Worm (Caenorhabditis elegans) whole organism, young adult: ENCODE measurements around the gene C40H1.8.

Experiments
- C17E4.6 ChIP-seq: fragments of 200-800 bp; sonication (Bioruptor generic); IDR thresholded peaks from 2 replicates; pipeline ENCODE4 v1.3.6; 2022; ENCODE audit warnings: missing genetic modification reagents, missing genetic modification characterization, missing compliant biosample characterization
- F10E7.11 ChIP-seq: sonication (generic microtip); optimal IDR thresholded peaks from 2 replicates; lab custom pipeline; 2017; ENCODE audit warnings: mild to moderate bottlenecking, missing genetic modification characterization, moderate library complexity, missing compliant biosample characterization
- attf-3 ChIP-seq: fragments of 200-800 bp; sonication (Bioruptor generic); conservative IDR thresholded peaks from 2 replicates; pipeline ENCODE4 v1.3.6; 2022; ENCODE audit warnings: missing genetic modification reagents, missing genetic modification characterization, missing compliant biosample characterization
- cebp-1 ChIP-seq, 2 experiments: fragments of 200-800 bp in 1 of 2; sonication (Bioruptor generic) in 1 of 2; sonication (generic microtip) in 1 of 2; IDR thresholded peaks in 1 of 2; optimal IDR thresholded peaks in 1 of 2; 2 replicates each; pipeline versions ENCODE4 v1.3.6 to Lab custom; 2017 to 2022; ENCODE audit warnings: missing compliant biosample characterization in 2 of 2, missing genetic modification characterization in 2 of 2, mild to moderate bottlenecking in 1 of 2, missing genetic modification reagents in 1 of 2, moderate library complexity in 1 of 2
- ceh-27 ChIP-seq: fragments of 200-800 bp; sonication (Bioruptor generic); optimal IDR thresholded peaks from 2 replicates; lab custom pipeline; 2018; ENCODE audit warnings: mild to moderate bottlenecking, missing genetic modification characterization, moderate library complexity, missing compliant biosample characterization
- dpff-1 ChIP-seq: sonication (generic microtip); optimal IDR thresholded peaks from 2 replicates; lab custom pipeline; 2017; ENCODE audit warnings: mild to moderate bottlenecking, missing genetic modification characterization, missing compliant biosample characterization
- lin-40 ChIP-seq: sonication (generic microtip); optimal IDR thresholded peaks from 2 replicates; lab custom pipeline; 2016; ENCODE audit warnings: missing genetic modification characterization, mild to moderate bottlenecking, missing compliant biosample characterization, missing genotype, missing genetic modification reagents
- madf-3 ChIP-seq: fragments of 200-800 bp; sonication (Bioruptor generic); IDR thresholded peaks from 2 replicates; pipeline ENCODE4 v1.3.6; 2022; ENCODE audit warnings: missing genetic modification reagents, missing genetic modification characterization, missing compliant biosample characterization
- mxl-1 ChIP-seq: sonication (generic microtip); optimal IDR thresholded peaks from 2 replicates; lab custom pipeline; 2016; ENCODE audit warnings: missing genetic modification characterization, missing compliant biosample characterization
- nfya-2 ChIP-seq: fragments of 200-800 bp; sonication (Bioruptor generic); IDR thresholded peaks from 2 replicates; pipeline ENCODE4 v1.3.6; 2022; ENCODE audit warnings: missing genetic modification reagents, missing genetic modification characterization, missing compliant biosample characterization
- sdz-38 ChIP-seq: sonication (generic microtip); optimal IDR thresholded peaks from 2 replicates; lab custom pipeline; 2016; ENCODE audit warnings: missing genotype, missing genetic modification characterization, missing compliant biosample characterization
- snpc-3.4 ChIP-seq: sonication (generic microtip); optimal IDR thresholded peaks from 2 replicates; lab custom pipeline; 2017; ENCODE audit warnings: missing genetic modification characterization, mild to moderate bottlenecking, missing compliant biosample characterization, antibody characterized with exemption, moderate library complexity, missing genotype, missing genetic modification reagents
- sptf-2 ChIP-seq: fragments of 200-800 bp; sonication (Bioruptor generic); optimal IDR thresholded peaks from 2 replicates; lab custom pipeline; 2018; ENCODE audit warnings: mild to moderate bottlenecking, missing genetic modification characterization, missing compliant biosample characterization
- zfh-2 ChIP-seq: fragments of 200-800 bp; sonication (Bioruptor generic); conservative IDR thresholded peaks from 2 replicates; pipeline ENCODE4 v1.3.6; 2022; ENCODE audit warnings: missing genetic modification reagents, missing genetic modification characterization, missing compliant biosample characterization

DNA sequence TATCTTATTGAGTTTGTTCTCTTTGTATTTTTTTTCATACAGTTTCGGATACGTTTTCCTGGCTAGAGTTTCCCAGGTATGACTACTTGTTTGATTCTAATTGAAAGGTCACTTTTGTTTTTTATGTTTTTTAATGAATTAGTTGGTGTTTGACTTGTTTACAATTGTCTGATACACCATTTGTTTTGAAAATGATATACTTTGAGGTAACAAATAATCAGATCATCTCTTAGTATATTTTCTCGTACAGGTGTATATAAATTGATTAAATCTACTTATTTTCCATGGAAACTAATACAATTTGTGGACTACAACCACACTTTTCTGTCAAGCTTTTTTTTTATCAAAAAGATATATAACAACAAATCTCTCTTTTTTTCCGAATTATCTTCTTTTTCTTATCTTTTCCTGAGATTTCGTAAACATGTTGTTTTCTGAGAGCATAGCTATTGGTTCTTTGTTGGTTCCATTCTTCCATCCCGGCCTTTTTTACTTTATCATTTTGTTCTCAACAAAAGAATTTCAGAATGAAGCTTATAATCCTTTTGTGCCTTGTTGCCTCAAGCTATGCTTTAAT lies 15.4 kb downstream of the C40H1.8 start, which contains the start of gene ttr-5:
- TF ChIP-seq C17E4.6 (GFP tag; lab: Robert Waterston, UW) (no peak), mxl-1 (no peak), madf-3 (GFP tag; lab: Robert Waterston, UW) (no peak), snpc-3.4 (tag; lab: Kevin White, UChicago) (no peak), zfh-2 (GFP tag; lab: Robert Waterston, UW) (no peak), F10E7.11 (tag; lab: Kevin White, UChicago) (no peak), sdz-38 (tag; lab: Kevin White, UChicago) (no peak), ceh-27 (GFP tag; lab: Kevin White, UChicago) (no peak), dpff-1 (tag; lab: Kevin White, UChicago) (no peak), nfya-2 (GFP tag; lab: Robert Waterston, UW) (no peak), lin-40 (tag; lab: Kevin White, UChicago) (no peak), cebp-1 (GFP tag; IDR thresholded peaks at IDR 0.05; lab: Robert Waterston, UW) (no peak), cebp-1 (tag; optimal IDR thresholded peaks at IDR 0.05; lab: Kevin White, UChicago) (no peak), attf-3 (no peak), sptf-2 (no peak)
